Worm (Caenorhabditis elegans) whole organism, early embryonic: ENCODE data around the gene ran-3.

ENCODE experiments used
- B0310.2 ChIP-seq: sonication (generic microtip); optimal IDR thresholded peaks from 2 replicates; lab custom pipeline; 2016; ENCODE audit warnings: mild to moderate bottlenecking, missing genetic modification characterization, missing compliant biosample characterization
- aly-1 ChIP-seq: sonication (generic microtip); optimal IDR thresholded peaks from 2 replicates; lab custom pipeline; 2016; ENCODE audit warnings: missing genetic modification characterization, missing compliant biosample characterization
- ama-1 ChIP-seq: fragments of 150-350 bp; optimal IDR thresholded peaks from 2 replicates; lab custom pipeline; 2014
- ets-7 ChIP-seq: sonication (generic microtip); optimal IDR thresholded peaks from 2 replicates; lab custom pipeline; 2016; ENCODE audit warnings: missing genotype, missing genetic modification characterization, missing compliant biosample characterization
- flt-1 ChIP-seq: fragments of 200-800 bp; sonication (Bioruptor generic); IDR thresholded peaks from 2 replicates; pipeline ENCODE4 v1.3.6; 2022; ENCODE audit warnings: missing genetic modification characterization, missing compliant biosample characterization
- hmbx-1 ChIP-seq: sonication (generic microtip); optimal IDR thresholded peaks from 2 replicates; lab custom pipeline; 2016; ENCODE audit warnings: mild to moderate bottlenecking, missing genetic modification characterization, missing compliant biosample characterization
- hmg-4 ChIP-seq: fragments of 200-800 bp; sonication (Bioruptor generic); optimal IDR thresholded peaks from 2 replicates; lab custom pipeline; 2018; ENCODE audit warnings: mild to moderate bottlenecking, missing genetic modification characterization, missing compliant biosample characterization
- hnd-1 ChIP-seq: sonication (generic microtip); optimal IDR thresholded peaks from 2 replicates; lab custom pipeline; 2016; ENCODE audit warnings: missing genetic modification characterization, missing compliant biosample characterization
- pes-1 ChIP-seq: fragments of 200-800 bp; sonication (Bioruptor generic); IDR thresholded peaks from 2 replicates; pipeline ENCODE4 v1.3.6; 2022; ENCODE audit warnings: missing genetic modification reagents, missing genetic modification characterization, missing compliant biosample characterization
- tbx-37 ChIP-seq: fragments of 200-800 bp; sonication (Bioruptor generic); conservative IDR thresholded peaks from 2 replicates; pipeline ENCODE4 v1.3.6; 2022; ENCODE audit warnings: missing genetic modification reagents, missing genetic modification characterization, missing compliant biosample characterization
- tra-4 ChIP-seq: sonication (generic microtip); optimal IDR thresholded peaks from 2 replicates; lab custom pipeline; 2017; ENCODE audit warnings: missing genetic modification characterization, missing compliant biosample characterization

DNA sequence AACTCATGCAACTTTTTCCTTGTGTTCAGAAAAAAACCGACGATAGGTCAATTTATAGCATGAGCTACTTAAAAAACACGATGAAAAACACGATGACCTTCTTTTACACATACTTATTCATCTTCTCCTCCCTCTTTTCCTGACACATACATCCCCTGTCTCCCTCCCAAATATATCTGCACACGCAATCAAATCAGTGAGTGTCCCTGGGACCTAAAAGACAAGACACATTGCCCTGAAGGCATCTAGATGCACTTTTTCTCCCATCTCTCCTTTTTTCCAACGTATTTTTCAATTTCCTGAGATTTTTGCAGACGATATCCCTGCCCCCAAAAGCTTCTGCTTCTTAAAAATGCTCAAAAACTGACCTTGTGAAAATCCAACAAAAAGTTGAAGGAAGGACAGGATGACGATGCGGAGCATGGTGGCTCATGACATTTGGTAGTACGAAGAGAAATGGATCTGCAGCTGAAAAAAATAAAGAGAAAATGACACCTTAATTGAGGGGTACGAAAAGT is 29.4 kb upstream of the ran-3 start, which contains the start of gene C26D10.6:
- no peak for TF ChIP-seq pes-1 (GFP tag; lab: Robert Waterston, UW)
- no peak for TF ChIP-seq aly-1
- no peak for TF ChIP-seq ama-1 (lab: Kevin White, UChicago)
- no peak for TF ChIP-seq B0310.2
- no peak for TF ChIP-seq hnd-1
- TF ChIP-seq hmg-4 = no peak
- no peak for TF ChIP-seq tbx-37 (GFP tag; lab: Robert Waterston, UW)
- TF ChIP-seq tra-4 (tag; lab: Kevin White, UChicago) = no peak
- no peak for TF ChIP-seq hmbx-1 (tag; lab: Kevin White, UChicago)
- no peak for TF ChIP-seq ets-7
- no peak for TF ChIP-seq flt-1 (GFP tag; lab: Robert Waterston, UW)
